Fruit fly (Drosophila melanogaster) whole organism, embryonic: ENCODE results near the gene CG46312.

Source experiments
- Atf6 ChIP-seq: fragments of 200-800 bp; sonication (Bioruptor generic); IDR thresholded peaks from 2 replicates; pipeline ENCODE4 v1.3.6; 2022; ENCODE audit warnings: missing biosample characterization, missing genetic modification characterization
- Bgb ChIP-seq: fragments of 200-800 bp; sonication (Bioruptor generic); IDR thresholded peaks from 2 replicates; pipeline ENCODE4 v1.3.6; 2022; ENCODE audit warnings: missing biosample characterization, missing genetic modification characterization; ENCODE audit not compliant: partially characterized antibody
- CG1024 ChIP-seq: fragments of 200-800 bp; sonication (Bioruptor generic); IDR thresholded peaks from 2 replicates; pipeline ENCODE4 v1.3.6; 2022; ENCODE audit warnings: missing biosample characterization, missing genetic modification characterization
- CG12155 ChIP-seq: fragments of 200-800 bp; sonication (Bioruptor generic); optimal IDR thresholded peaks from 3 replicates; lab custom pipeline; 2016; ENCODE audit warnings: missing biosample characterization, missing genetic modification characterization
- CG12659 ChIP-seq: fragments of 200-800 bp; sonication (Bioruptor generic); optimal IDR thresholded peaks from 3 replicates; lab custom pipeline; 2017; ENCODE audit warnings: mild to moderate bottlenecking, missing biosample characterization, missing genetic modification reagents, missing genetic modification characterization
- CG12769 ChIP-seq: fragments of 200-800 bp; sonication (Bioruptor generic); optimal IDR thresholded peaks from 2 replicates; lab custom pipeline; 2019; ENCODE audit warnings: missing biosample characterization, mild to moderate bottlenecking, missing genetic modification characterization, moderate library complexity
- CG16779 ChIP-seq: fragments of 200-800 bp; sonication (Bioruptor generic); IDR thresholded peaks from 2 replicates; pipeline ENCODE4 v1.3.6; 2022; ENCODE audit warnings: missing biosample characterization, missing genetic modification characterization
- CG17802 ChIP-seq: fragments of 200-800 bp; sonication (Bioruptor generic); optimal IDR thresholded peaks from 2 replicates; lab custom pipeline; 2018; ENCODE audit warnings: missing biosample characterization, mild to moderate bottlenecking, missing genetic modification characterization, moderate library complexity
- CG17829 ChIP-seq: fragments of 200-800 bp; optimal IDR thresholded peaks from 2 replicates; lab custom pipeline; 2019; ENCODE audit warnings: missing biosample characterization, mild to moderate bottlenecking, missing genetic modification characterization, moderate library complexity
- CG18262 ChIP-seq: fragments of 200-800 bp; optimal IDR thresholded peaks from 3 replicates; lab custom pipeline; 2019; ENCODE audit warnings: missing biosample characterization, mild to moderate bottlenecking, missing genetic modification characterization, moderate library complexity
- CG2129 ChIP-seq: fragments of 200-800 bp; sonication (Bioruptor generic); IDR thresholded peaks from 2 replicates; pipeline ENCODE4 v1.3.6; 2022; ENCODE audit warnings: missing biosample characterization, missing genetic modification characterization; ENCODE audit not compliant: partially characterized antibody
- CG31224 ChIP-seq: fragments of 200-800 bp; sonication (Bioruptor generic); IDR thresholded peaks from 2 replicates; pipeline ENCODE4 v1.3.6; 2022; ENCODE audit warnings: missing biosample characterization, missing genetic modification characterization
- CG32772 ChIP-seq: fragments of 200-800 bp; sonication (Bioruptor generic); IDR thresholded peaks from 2 replicates; pipeline ENCODE4 v1.3.6; 2022; ENCODE audit warnings: missing biosample characterization, missing genetic modification characterization
- CG3281 ChIP-seq: fragments of 200-800 bp; sonication (Bioruptor generic); optimal IDR thresholded peaks from 3 replicates; lab custom pipeline; 2017; ENCODE audit warnings: missing biosample characterization, mild to moderate bottlenecking, missing genetic modification characterization
- CG4707 ChIP-seq: fragments of 200-800 bp; sonication (Bioruptor generic); optimal IDR thresholded peaks from 2 replicates; lab custom pipeline; 2018; ENCODE audit warnings: missing biosample characterization, mild to moderate bottlenecking, missing genetic modification characterization, moderate library complexity
- CG4854 ChIP-seq: fragments of 200-800 bp; sonication (Bioruptor generic); optimal IDR thresholded peaks from 2 replicates; lab custom pipeline; 2016; ENCODE audit warnings: missing biosample characterization, missing genetic modification characterization, inconsistent platforms
- CG6765 ChIP-seq: fragments of 200-800 bp; sonication (Bioruptor generic); optimal IDR thresholded peaks from 3 replicates; lab custom pipeline; 2017; ENCODE audit warnings: missing biosample characterization, mild to moderate bottlenecking, missing genetic modification characterization
- CG6791 ChIP-seq: fragments of 200-800 bp; sonication (Bioruptor generic); IDR thresholded peaks from 3 replicates; pipeline ENCODE4 v1.3.6; 2022; ENCODE audit warnings: missing biosample characterization, missing genetic modification characterization; ENCODE audit not compliant: partially characterized antibody
- CG7357 ChIP-seq: fragments of 200-800 bp; sonication (Bioruptor generic); IDR thresholded peaks from 3 replicates; pipeline ENCODE4 v1.3.6; 2022; ENCODE audit warnings: missing biosample characterization, missing genetic modification characterization
- CG8290 ChIP-seq, 3 experiments: fragments of 200-800 bp; sonication (Bioruptor generic); optimal IDR thresholded peaks; 2 replicates each; lab custom pipeline; 2016 to 2019; ENCODE audit warnings: missing biosample characterization in 3 of 3, missing genetic modification characterization in 3 of 3, mild to moderate bottlenecking in 2 of 3, moderate library complexity in 1 of 3
- CG9797 ChIP-seq: fragments of 200-800 bp; sonication (Bioruptor generic); optimal IDR thresholded peaks from 3 replicates; lab custom pipeline; 2018; ENCODE audit warnings: missing biosample characterization, mild to moderate bottlenecking, missing genetic modification characterization
- CoRest ChIP-seq: fragments of 200-800 bp; sonication (Bioruptor generic); optimal IDR thresholded peaks from 3 replicates; lab custom pipeline; 2018; ENCODE audit warnings: missing biosample characterization, mild to moderate bottlenecking, missing genetic modification characterization, moderate library complexity
- Doc2 ChIP-seq: fragments of 200-800 bp; sonication (Bioruptor generic); IDR thresholded peaks from 2 replicates; pipeline ENCODE4 v1.3.6; 2022; ENCODE audit warnings: missing biosample characterization, missing genetic modification characterization
- Dp ChIP-seq: fragments of 200-800 bp; sonication (Bioruptor generic); optimal IDR thresholded peaks from 2 replicates; lab custom pipeline; 2018; ENCODE audit warnings: missing biosample characterization, mild to moderate bottlenecking, missing genetic modification characterization, moderate library complexity
- HLHmδ ChIP-seq: fragments of 200-800 bp; sonication (Bioruptor generic); optimal IDR thresholded peaks from 2 replicates; lab custom pipeline; 2018; ENCODE audit warnings: missing biosample characterization, mild to moderate bottlenecking, missing genetic modification characterization, moderate library complexity
- HmgZ ChIP-seq: fragments of 200-800 bp; sonication (Bioruptor generic); optimal IDR thresholded peaks from 2 replicates; lab custom pipeline; 2018; ENCODE audit warnings: missing biosample characterization, mild to moderate bottlenecking, missing genetic modification characterization
- Kr ChIP-seq: fragments of 200-800 bp; sonication (Bioruptor generic); optimal IDR thresholded peaks from 2 replicates; lab custom pipeline; 2017; ENCODE audit warnings: missing biosample characterization, mild to moderate bottlenecking, missing genetic modification characterization
- Med ChIP-seq: fragments of 200-800 bp; sonication (Bioruptor generic); peaks from one replicate; lab custom pipeline; 2016; ENCODE audit warnings: missing biosample characterization, missing genetic modification characterization, mild to moderate bottlenecking, inconsistent platforms, moderate library complexity
- Nf-YC ChIP-seq: fragments of 200-800 bp; optimal IDR thresholded peaks from 3 replicates; lab custom pipeline; 2019; ENCODE audit warnings: missing biosample characterization, mild to moderate bottlenecking, missing genetic modification characterization, moderate library complexity
- Pdp1 ChIP-seq, 2 experiments: fragments of 200-800 bp; sonication (Bioruptor generic); optimal IDR thresholded peaks; 3 replicates each; lab custom pipeline; 2016; ENCODE audit warnings: missing biosample characterization in 2 of 2, missing genetic modification characterization in 2 of 2, mild to moderate bottlenecking in 1 of 2, moderate library complexity in 1 of 2
- Six4 ChIP-seq: fragments of 200-800 bp; sonication (Bioruptor generic); optimal IDR thresholded peaks from 2 replicates; lab custom pipeline; 2016; ENCODE audit warnings: missing biosample characterization, missing genetic modification characterization
- Tbp ChIP-seq: fragments of >200 bp; optimal IDR thresholded peaks from 2 replicates; lab custom pipeline; 2018; ENCODE audit warnings: missing biosample characterization, missing genetic modification characterization
- YL-1 ChIP-seq: fragments of 200-800 bp; sonication (Bioruptor generic); optimal IDR thresholded peaks from 3 replicates; lab custom pipeline; 2017; ENCODE audit warnings: missing biosample characterization, mild to moderate bottlenecking, missing genetic modification characterization
- dm ChIP-seq: fragments of 200-800 bp; sonication (Bioruptor generic); optimal IDR thresholded peaks from 3 replicates; lab custom pipeline; 2016; ENCODE audit warnings: missing biosample characterization, missing genetic modification characterization
- emc ChIP-seq: fragments of 200-800 bp; sonication (Bioruptor generic); optimal IDR thresholded peaks from 2 replicates; lab custom pipeline; 2016; ENCODE audit warnings: missing biosample characterization, missing genetic modification characterization
- fd96Cb ChIP-seq: fragments of 200-800 bp; sonication (Bioruptor generic); optimal IDR thresholded peaks from 2 replicates; lab custom pipeline; 2018; ENCODE audit warnings: missing biosample characterization, mild to moderate bottlenecking, missing genetic modification characterization, moderate library complexity
- gfzf ChIP-seq: fragments of 200-800 bp; sonication (Bioruptor generic); optimal IDR thresholded peaks from 2 replicates; lab custom pipeline; 2016; ENCODE audit warnings: missing biosample characterization, mild to moderate bottlenecking, missing genetic modification characterization, moderate library complexity
- grau ChIP-seq: fragments of 200-800 bp; optimal IDR thresholded peaks from 3 replicates; lab custom pipeline; 2019; ENCODE audit warnings: missing biosample characterization, mild to moderate bottlenecking, missing genetic modification characterization, moderate library complexity
- grn ChIP-seq: fragments of 200-800 bp; sonication (Bioruptor generic); optimal IDR thresholded peaks from 3 replicates; lab custom pipeline; 2017; ENCODE audit warnings: missing biosample characterization, missing genetic modification characterization
- gsb ChIP-seq: fragments of 200-800 bp; sonication (Bioruptor generic); IDR thresholded peaks from 2 replicates; pipeline ENCODE4 v1.3.6; 2022; ENCODE audit warnings: missing biosample characterization, missing genetic modification characterization
- lola ChIP-seq, 3 experiments: fragments of >200 bp in 2 of 3; fragments of 200-800 bp in 1 of 3; sonication (Bioruptor generic) in 1 of 3; optimal IDR thresholded peaks; 2 replicates each; lab custom pipeline; 2017 to 2019; ENCODE audit warnings: missing biosample characterization in 3 of 3, missing genetic modification characterization in 3 of 3, mild to moderate bottlenecking in 1 of 3, moderate library complexity in 1 of 3
- phol ChIP-seq: fragments of 200-800 bp; sonication (Bioruptor generic); optimal IDR thresholded peaks from 3 replicates; lab custom pipeline; 2018; ENCODE audit warnings: missing biosample characterization, mild to moderate bottlenecking, missing genetic modification characterization, moderate library complexity
- pnt ChIP-seq: fragments of 200-800 bp; sonication (Bioruptor generic); optimal IDR thresholded peaks from 3 replicates; lab custom pipeline; 2016; ENCODE audit warnings: missing biosample characterization, missing genetic modification characterization
- slou ChIP-seq: fragments of 200-800 bp; sonication (Bioruptor generic); optimal IDR thresholded peaks from 3 replicates; lab custom pipeline; 2016; ENCODE audit warnings: missing biosample characterization, missing genetic modification characterization
- sqz ChIP-seq: fragments of 200-800 bp; sonication (Bioruptor generic); optimal IDR thresholded peaks from 3 replicates; lab custom pipeline; 2018; ENCODE audit warnings: missing biosample characterization, mild to moderate bottlenecking, missing genetic modification characterization
- stwl ChIP-seq: fragments of 200-800 bp; sonication (Bioruptor generic); optimal IDR thresholded peaks from 3 replicates; lab custom pipeline; 2018; ENCODE audit warnings: missing biosample characterization, mild to moderate bottlenecking, missing genetic modification characterization, moderate library complexity
- unc-4 ChIP-seq: fragments of 200-800 bp; sonication (Bioruptor generic); IDR thresholded peaks from 2 replicates; pipeline ENCODE4 v1.3.6; 2022; ENCODE audit warnings: missing biosample characterization, missing genetic modification characterization; ENCODE audit not compliant: partially characterized antibody
- usp ChIP-seq: fragments of >200 bp; optimal IDR thresholded peaks from 2 replicates; lab custom pipeline; 2017; ENCODE audit warnings: missing biosample characterization, missing genetic modification characterization
- zfh1 ChIP-seq: fragments of 200-800 bp; sonication (Bioruptor generic); IDR thresholded peaks from 3 replicates; pipeline ENCODE4 v1.3.6; 2022; ENCODE audit warnings: missing biosample characterization, missing genetic modification characterization

Gene CG46312

dm6 chrX:15944735-15945323 is 46.9 kb downstream of the CG46312 start, which contains the start of gene Rrp47 (continued):
- no peak for TF ChIP-seq Bgb
- TF ChIP-seq CG12659 (GFP tag; lab: Kevin White, UChicago): peak; percentile 39
- TF ChIP-seq CG17802 (tag; lab: Kevin White, UChicago): peak; percentile 86
- TF ChIP-seq fd96Cb: no peak
- TF ChIP-seq usp (GFP tag; lab: Kevin White, UChicago): no peak
- no peak for TF ChIP-seq CG18262 (tag; lab: Kevin White, UChicago)
- peak; percentile 20 for TF ChIP-seq YL-1 (GFP tag; lab: Kevin White, UChicago)
- no peak for TF ChIP-seq CG3281 (GFP tag; lab: Kevin White, UChicago)
- no peak for TF ChIP-seq CG4707 (GFP tag; lab: Kevin White, UChicago)
- TF ChIP-seq Pdp1 (GFP tag; optimal IDR thresholded peaks at IDR 0.05; lab: Kevin White, UChicago): peak in 1 of 2 experiments; percentile 7
- no peak for TF ChIP-seq Atf6 (GFP tag; lab: Robert Waterston, UW)
- TF ChIP-seq CG9797 (GFP tag; lab: Kevin White, UChicago): peak; percentile 57
- no peak for TF ChIP-seq slou
- TF ChIP-seq Dp (GFP tag; lab: Kevin White, UChicago): peak; percentile 14
- TF ChIP-seq stwl: peak; percentile 78
- no peak for TF ChIP-seq CG12769 (tag; lab: Kevin White, UChicago)
- TF ChIP-seq gsb (GFP tag; lab: Robert Waterston, UW): no peak
- TF ChIP-seq CG17829: peak; percentile 6
- no peak for TF ChIP-seq HLHmδ
- TF ChIP-seq CG4854: no peak
- TF ChIP-seq CoRest (tag; lab: Kevin White, UChicago): no peak
- peak; percentile 76 for TF ChIP-seq CG1024 (GFP tag; lab: Robert Waterston, UW)
- no peak for TF ChIP-seq Tbp
- TF ChIP-seq gfzf: peak; percentile 74
- peak; percentile 5 for TF ChIP-seq CG8290 (GFP tag; optimal IDR thresholded peaks at IDR 0.05; lab: Kevin White, UChicago)
- TF ChIP-seq CG8290 (tag; optimal IDR thresholded peaks at IDR 0.05; lab: Kevin White, UChicago): no peak
- TF ChIP-seq Nf-YC: no peak
- peak; percentile 93 for TF ChIP-seq CG7357 (GFP tag; lab: Robert Waterston, UW)
- peak; percentile 1 for TF ChIP-seq phol (tag; lab: Kevin White, UChicago)
- TF ChIP-seq lola (GFP tag; optimal IDR thresholded peaks at IDR 0.05; lab: Kevin White, UChicago): peak in 1 of 3 experiments; percentile 29
- TF ChIP-seq Doc2 (GFP tag; lab: Robert Waterston, UW): no peak
- no peak for TF ChIP-seq CG32772 (GFP tag; lab: Robert Waterston, UW)
- no peak for TF ChIP-seq Six4 (GFP tag; lab: Kevin White, UChicago)
- peak; percentile 32 for TF ChIP-seq sqz
- TF ChIP-seq pnt (GFP tag; lab: Kevin White, UChicago): no peak
- no peak for TF ChIP-seq CG6765
- TF ChIP-seq grn (GFP tag; lab: Kevin White, UChicago): no peak
- TF ChIP-seq CG2129 (GFP tag; lab: Robert Waterston, UW): no peak
- no peak for TF ChIP-seq Kr (GFP tag; lab: Kevin White, UChicago)
- no peak for TF ChIP-seq unc-4 (GFP tag; lab: Robert Waterston, UW)
- no peak for TF ChIP-seq zfh1 (GFP tag; lab: Robert Waterston, UW)
- TF ChIP-seq grau (tag; lab: Kevin White, UChicago): no peak
- TF ChIP-seq CG16779 (GFP tag; lab: Robert Waterston, UW): no peak
- peak; percentile 10 for TF ChIP-seq HmgZ (tag; lab: Kevin White, UChicago)
- no peak for TF ChIP-seq CG12155 (GFP tag; lab: Kevin White, UChicago)
- peak; percentile 8 for TF ChIP-seq dm (GFP tag; lab: Kevin White, UChicago)
- TF ChIP-seq CG31224: no peak
- no peak; the same call in 2 of the 3 replicates for TF ChIP-seq CG6791 (GFP tag; lab: Robert Waterston, UW)
- peak; percentile 5 for TF ChIP-seq Med (GFP tag; lab: Kevin White, UChicago)
- TF ChIP-seq emc (GFP tag; lab: Kevin White, UChicago): no peak
